Worm (Caenorhabditis elegans): Measurements from ENCODE around the gene K06H6.5.

DNA sequence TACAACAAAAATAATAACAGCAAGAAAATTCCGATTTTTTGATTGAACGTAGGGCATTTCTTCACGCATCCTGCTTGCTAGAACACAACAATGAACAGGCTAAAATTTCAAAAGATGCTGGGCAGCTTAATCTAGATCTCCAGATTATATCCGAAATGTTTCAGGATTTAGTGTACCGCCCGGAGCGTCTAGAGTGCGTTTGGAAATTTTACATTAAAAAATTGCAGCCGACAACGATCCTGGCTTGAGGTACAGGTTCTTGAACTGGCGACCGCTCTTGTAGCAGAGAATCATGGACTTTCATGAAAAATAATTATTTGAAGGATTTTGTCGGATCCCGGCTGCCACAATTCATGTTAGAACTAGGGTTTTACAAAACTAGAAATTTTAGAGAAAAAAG is 28.2 kb upstream of the K06H6.5 start, which contains the start of gene C14C6.6:
- TF ChIP-seq unc-39 (tag; optimal IDR thresholded peaks at IDR 0.05) (no peak), skn-1 (tag; optimal IDR thresholded peaks at IDR 0.05) (no peak), snpc-4 (tag; optimal IDR thresholded peaks at IDR 0.05) (no peak), dmd-4 (tag; optimal IDR thresholded peaks at IDR 0.05) (no peak), fos-1 (tag; optimal IDR thresholded peaks at IDR 0.05) (no peak)
